Worm (Caenorhabditis elegans) whole organism, L4/young adult: ENCODE measurements around the gene Y55F3C.9.

ENCODE experiments used
- W03F9.2 ChIP-seq: fragments of 150-350 bp; optimal IDR thresholded peaks from 2 replicates; lab custom pipeline; 2014; ENCODE audit warnings: missing biosample characterization, missing genetic modification characterization
- dao-5 ChIP-seq: sonication (generic microtip); optimal IDR thresholded peaks from 2 replicates; lab custom pipeline; 2016; ENCODE audit warnings: missing genotype, missing genetic modification characterization, moderate library complexity, missing compliant biosample characterization
- him-1 ChIP-seq: sonication (generic microtip); optimal IDR thresholded peaks from 2 replicates; lab custom pipeline; 2016; ENCODE audit warnings: missing genotype, missing genetic modification reagents, missing genetic modification characterization, missing compliant biosample characterization

The Y55F3C.9 gene

DNA sequence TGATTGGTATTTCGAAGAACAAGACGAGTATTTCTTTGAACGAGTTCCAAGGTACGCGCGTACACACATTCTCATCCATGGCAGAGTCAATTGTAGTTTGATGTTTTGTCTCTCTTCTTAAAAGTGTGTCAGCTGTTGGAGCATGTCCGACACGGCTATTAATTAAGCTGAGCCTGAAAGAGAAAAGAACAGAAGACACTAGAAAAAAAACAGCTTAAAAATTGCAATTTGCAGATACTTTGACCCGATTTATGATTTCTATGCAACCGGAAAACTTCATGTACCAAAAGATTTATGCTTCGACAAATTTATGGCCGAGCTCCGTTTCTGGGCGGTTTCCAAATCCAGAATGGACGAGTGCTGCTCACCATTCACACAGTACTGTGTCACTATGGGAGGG lies 21.6 kb upstream of the Y55F3C.9 start:
- no peak for TF ChIP-seq dao-5
- no peak for TF ChIP-seq W03F9.2 (tag; lab: Kevin White, UChicago)
- TF ChIP-seq him-1 (tag; lab: Kevin White, UChicago) = no peak

DNA sequence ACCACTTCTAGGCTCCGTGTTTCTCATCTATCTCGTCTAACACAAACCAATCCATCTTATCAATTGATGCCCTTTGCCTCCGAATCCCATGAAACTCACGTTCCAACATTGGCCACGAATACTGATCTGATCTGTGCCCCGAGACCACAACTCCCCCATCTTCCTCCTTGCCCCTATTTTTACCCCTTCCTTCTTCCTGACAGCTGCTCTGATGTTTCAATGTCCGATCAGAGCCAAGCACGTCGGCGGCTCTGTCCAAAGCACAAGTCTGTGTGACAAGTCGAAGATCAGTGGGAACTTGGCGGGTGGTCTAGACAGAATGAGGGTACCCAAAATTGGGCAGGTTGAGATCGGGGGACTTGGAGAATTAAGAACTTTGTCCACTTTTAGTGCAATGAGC lies 18.3 kb upstream of the Y55F3C.9 start:
- TF ChIP-seq W03F9.2 (tag; lab: Kevin White, UChicago) = no peak
- TF ChIP-seq dao-5 = no peak
- TF ChIP-seq him-1 (tag; lab: Kevin White, UChicago) = no peak

DNA sequence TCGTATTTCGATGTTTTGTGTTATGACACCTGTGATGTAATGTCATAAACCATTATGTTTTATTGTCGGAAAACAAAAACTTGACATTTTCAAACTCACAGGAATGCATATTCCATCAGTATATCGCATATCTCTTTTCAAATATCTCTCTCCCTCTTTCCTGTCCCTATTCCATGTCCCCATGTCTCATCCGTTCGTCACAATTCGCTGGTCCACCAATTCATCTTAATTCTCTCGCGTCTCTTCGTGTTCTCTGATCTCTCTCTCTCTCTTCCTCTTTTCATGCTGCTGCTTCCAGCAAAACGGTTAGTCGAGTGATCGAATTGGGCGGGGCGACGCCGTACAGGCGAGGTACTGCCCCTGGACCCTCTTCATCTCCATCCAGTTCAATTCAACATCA lies 13.8 kb upstream of the Y55F3C.9 start:
- TF ChIP-seq dao-5 = no peak
- TF ChIP-seq him-1 (tag; lab: Kevin White, UChicago) = no peak
- no peak for TF ChIP-seq W03F9.2 (tag; lab: Kevin White, UChicago)

DNA sequence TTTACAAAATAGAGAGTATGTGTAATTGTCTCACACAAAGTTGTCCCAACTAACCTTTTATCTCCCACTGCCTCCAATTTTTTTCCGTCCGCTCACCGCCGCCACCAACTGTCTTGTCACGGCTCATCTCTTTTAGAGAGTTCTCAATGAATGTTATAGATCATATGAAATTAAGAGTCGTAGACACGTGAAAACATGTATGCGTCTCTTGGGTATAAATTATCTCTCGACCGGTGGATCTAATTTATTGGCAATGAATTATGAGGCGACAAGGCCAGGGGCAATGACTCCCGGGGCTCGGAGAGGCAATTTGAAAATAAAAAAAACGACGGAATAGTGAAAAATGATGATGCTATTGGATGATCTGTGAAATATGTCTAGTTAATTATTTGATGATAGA lies 12.7 kb upstream of the Y55F3C.9 start:
- TF ChIP-seq dao-5 (no peak), him-1 (tag; lab: Kevin White, UChicago) (no peak), W03F9.2 (tag; lab: Kevin White, UChicago) (no peak)

DNA sequence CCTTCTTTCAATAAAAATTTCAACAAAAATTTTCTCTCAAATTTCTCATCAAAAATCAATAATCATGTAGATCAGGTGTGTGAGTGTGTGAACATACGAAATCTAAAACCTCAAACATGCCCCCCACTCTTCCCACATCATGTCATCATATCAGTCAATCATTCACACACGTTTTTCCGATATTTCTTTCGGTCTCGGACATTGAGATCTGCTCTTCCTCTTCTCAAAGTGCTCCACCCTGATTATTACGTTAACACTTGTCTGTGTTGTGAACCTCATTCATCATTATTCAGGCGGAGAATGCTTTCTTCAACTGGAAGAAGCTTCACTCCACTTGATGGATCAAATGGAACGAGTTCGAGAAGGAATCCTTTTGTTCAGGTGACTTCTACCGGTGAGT lies 8.5 kb upstream of the Y55F3C.9 start, which contains the start of gene kvs-5:
TSS of gene kvs-5 (plus strand) at position 301 of the 400 bp plus-strand sequence.
- TF ChIP-seq him-1 (tag; lab: Kevin White, UChicago) (no peak), W03F9.2 (tag; lab: Kevin White, UChicago) (no peak), dao-5 (no peak)

DNA sequence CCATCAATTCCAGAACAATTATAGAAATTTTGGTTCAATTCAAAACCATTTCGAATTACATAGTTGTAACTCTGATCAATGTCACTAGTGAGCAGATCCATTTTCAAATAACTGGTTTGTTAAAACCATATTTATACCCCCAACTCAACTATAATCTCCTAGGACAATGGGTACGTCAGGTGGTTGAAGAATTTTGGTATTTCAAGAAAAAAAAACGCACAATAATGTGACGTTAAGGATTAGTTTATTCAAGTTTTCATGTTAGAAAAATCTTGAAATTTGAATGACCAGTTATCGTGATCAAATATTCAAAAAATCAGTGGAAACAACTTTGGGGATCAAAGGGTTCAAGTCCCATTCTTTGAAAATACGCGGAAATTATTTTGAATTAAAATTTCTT lies 2.9 kb upstream of the Y55F3C.9 start, which contains the start of gene srt-24:
TSS of gene srt-24 (minus strand) at position 101 of the 400 bp plus-strand sequence.
- no peak for TF ChIP-seq dao-5
- TF ChIP-seq W03F9.2 (tag; lab: Kevin White, UChicago) = no peak
- TF ChIP-seq him-1 (tag; lab: Kevin White, UChicago) = no peak

DNA sequence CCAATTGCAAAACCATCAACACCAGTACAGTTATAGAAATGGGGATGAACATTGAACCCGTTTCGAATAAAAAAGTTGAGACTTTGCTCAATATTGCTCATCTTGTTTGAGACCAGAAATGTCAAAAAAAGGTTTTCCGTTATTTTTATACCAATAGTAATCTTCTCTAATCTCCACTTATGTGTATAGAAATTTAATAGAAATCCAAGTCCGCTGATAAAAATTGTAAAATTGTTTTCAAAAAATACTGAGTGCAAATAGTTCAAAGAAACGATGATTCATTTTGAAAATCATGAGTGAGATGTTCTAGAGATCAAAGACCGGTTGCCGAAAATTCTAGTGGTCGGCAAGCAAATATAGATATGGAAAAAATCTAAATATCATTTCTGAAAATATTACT lies 8.6 kb downstream of the Y55F3C.9 start, which contains the start of gene Y55F3C.10:
TSS of gene Y55F3C.10 (minus strand) at position 101 of the 400 bp plus-strand sequence.
- no peak for TF ChIP-seq him-1 (tag; lab: Kevin White, UChicago)

DNA sequence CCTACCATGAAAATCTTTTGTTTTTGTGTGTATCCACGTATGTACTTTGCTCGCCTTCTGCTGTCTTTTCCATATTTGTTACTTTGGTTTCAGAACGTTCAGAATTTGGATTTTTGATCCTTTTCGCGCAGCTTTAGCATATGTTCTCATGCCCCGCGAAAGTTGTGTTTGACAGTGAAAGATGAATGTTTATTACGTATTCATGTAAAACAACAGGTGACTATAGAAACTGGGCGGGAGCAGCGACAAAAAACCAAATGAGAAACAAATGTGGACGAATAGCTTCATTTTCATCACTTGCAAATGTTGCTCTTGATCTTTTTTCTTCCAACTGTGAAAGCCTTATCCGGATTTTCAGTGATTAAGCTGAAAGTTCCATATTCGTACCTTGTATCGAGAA lies 11.7 kb downstream of the Y55F3C.9 start, which contains the start of gene clec-164:
TSS of gene clec-164 (plus strand) at position 301 of the 400 bp plus-strand sequence.
- TF ChIP-seq him-1 (tag; lab: Kevin White, UChicago) = no peak
- TF ChIP-seq dao-5 = no peak
- no peak for TF ChIP-seq W03F9.2 (tag; lab: Kevin White, UChicago)

DNA sequence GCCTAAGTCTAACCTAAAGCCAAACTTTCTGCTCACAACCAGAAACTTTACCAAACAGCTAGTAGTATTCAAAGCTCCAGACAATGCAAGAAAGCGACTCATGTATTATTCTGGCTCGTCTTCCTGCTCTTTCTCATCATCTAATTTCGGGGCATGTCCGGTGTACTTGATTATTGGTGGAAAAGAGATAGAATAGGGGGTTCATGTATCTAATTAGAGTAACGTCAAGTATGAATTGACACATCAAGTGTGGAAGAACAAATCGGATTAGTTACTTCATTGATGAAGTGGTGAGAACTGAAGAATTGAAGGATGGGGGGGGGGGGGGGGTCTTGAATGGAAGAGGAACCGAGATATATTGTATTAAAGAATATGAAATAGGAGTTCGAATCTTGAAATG lies 12.6 kb downstream of the Y55F3C.9 start:
- TF ChIP-seq dao-5 = no peak
- no peak for TF ChIP-seq him-1 (tag; lab: Kevin White, UChicago)
- no peak for TF ChIP-seq W03F9.2 (tag; lab: Kevin White, UChicago)

DNA sequence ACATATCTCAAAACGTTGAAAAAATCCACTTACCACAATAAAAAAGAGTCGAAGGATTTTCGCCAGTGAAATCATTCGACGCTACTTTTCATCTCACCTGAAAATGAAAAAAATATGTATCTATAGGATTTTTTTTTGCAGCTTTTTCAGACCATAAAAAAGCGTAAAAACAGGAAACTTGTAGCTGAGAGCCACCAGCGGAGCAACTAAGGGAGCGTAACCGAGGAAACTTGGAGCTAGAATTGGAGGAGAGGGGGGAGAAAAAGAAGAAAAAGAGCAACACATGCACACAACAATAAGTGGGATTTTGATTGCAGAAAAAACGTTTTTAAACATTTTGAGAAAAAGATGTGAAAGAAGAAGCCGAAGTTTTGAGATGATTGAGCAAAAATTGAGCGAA lies 20.4 kb downstream of the Y55F3C.9 start, which contains the start of gene cutl-26:
TSS of gene cutl-26 (minus strand) at position 101 of the 400 bp plus-strand sequence.
- TF ChIP-seq dao-5 (no peak), W03F9.2 (tag; lab: Kevin White, UChicago) (no peak), him-1 (tag; lab: Kevin White, UChicago) (no peak)

DNA sequence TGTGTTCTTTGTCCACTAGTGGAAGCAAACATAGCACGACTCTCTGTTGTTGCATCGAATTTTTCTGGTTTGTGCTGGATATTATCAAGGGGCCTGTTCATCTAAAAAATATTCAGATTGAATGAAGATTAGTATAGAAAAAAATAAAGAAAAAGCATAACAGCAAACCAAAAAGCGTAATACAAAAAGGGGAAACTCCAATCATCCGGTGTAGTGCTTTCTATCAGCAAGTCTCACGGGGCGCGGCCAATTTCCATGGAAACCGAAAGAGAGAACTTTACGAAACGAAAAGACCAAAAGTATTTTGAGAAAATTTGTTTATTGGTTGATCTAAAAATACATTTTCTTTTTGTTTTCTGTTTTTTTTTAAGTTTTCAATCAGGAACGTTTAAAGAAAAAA lies 29.7 kb downstream of the Y55F3C.9 start, which contains the start of gene Y55F3C.17:
TSS of gene Y55F3C.17 (minus strand) at position 101 of the 400 bp plus-strand sequence.
- no peak for TF ChIP-seq dao-5
- no peak for TF ChIP-seq him-1 (tag; lab: Kevin White, UChicago)
- TF ChIP-seq W03F9.2 (tag; lab: Kevin White, UChicago) = no peak

DNA sequence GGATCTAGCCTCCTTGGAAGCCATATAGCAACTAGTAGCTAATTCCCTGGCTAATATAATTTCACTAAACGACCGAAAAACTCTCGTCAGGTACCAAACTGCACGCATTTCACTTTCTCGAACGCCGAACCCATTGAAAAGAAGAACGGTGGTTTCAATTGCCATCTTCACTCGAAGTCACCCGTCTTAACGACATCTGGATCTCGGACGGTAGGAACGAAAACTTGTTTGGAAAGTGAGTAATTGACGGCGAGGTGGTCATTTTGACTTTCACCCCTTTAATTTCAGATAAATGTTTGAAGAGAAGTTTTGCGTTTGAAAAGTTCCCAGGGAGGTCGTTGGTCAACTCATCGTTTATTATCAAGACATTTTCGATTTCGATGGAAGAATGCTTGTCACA lies 43.2 kb downstream of the Y55F3C.9 start:
- TF ChIP-seq dao-5 (no peak), W03F9.2 (tag; lab: Kevin White, UChicago) (no peak)

DNA sequence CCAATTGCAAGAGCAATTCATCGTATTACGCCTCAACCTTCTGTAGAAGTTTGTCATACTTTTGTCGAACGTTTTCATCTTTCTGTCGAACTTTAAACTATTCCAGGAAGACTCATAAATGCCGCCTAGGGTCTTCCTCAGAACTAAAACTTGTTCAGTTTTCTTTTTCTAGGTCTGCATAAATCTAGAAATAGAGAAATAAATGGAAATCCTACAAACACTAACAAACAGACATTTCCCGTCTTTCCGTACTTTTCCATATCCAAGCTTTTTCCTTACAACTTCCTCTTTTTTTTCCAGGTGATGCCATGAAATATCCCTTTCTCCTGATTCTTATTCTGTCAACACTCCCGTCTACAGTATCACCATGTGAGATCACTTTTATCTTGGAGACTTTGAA lies 43.8 kb downstream of the Y55F3C.9 start, which contains the start of gene cutl-28:
TSS of gene cutl-28 (plus strand) at position 301 of the 400 bp plus-strand sequence.
- TF ChIP-seq W03F9.2 (tag; lab: Kevin White, UChicago) = no peak

DNA sequence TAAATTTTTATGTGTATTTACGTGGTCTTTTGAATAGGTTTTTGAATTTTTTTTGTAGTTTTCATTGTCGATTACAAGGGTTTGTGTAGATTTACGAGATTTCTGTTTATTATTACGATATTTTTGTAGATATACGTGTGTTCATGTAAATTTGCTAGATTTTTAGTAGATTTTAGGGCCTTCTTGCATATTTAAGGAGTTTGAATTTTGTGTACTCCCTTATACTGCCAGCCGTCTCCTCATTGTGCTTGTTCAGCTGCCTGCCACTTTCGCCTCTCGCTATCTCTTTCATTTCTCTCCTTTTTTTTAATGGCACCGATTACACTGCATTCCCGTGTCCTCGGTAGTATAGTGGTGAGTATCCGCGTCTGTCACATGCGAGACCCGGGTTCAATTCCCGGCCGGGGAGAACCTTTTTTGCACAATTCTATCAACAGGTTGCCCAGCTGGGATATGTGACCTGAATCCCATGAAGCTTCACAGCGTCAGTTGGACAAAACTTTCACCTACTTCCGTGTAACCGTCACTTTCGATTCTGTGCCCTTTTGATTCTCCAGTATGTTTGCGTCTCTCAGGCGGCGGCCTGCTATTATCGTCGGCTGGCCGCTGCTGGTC lies 45.2 kb downstream of the Y55F3C.9 start:
- TF ChIP-seq dao-5 = peak; percentile 57
- TF ChIP-seq him-1 (tag; lab: Kevin White, UChicago) = peak; percentile 41
- TF ChIP-seq W03F9.2 (tag; lab: Kevin White, UChicago) = no peak

DNA sequence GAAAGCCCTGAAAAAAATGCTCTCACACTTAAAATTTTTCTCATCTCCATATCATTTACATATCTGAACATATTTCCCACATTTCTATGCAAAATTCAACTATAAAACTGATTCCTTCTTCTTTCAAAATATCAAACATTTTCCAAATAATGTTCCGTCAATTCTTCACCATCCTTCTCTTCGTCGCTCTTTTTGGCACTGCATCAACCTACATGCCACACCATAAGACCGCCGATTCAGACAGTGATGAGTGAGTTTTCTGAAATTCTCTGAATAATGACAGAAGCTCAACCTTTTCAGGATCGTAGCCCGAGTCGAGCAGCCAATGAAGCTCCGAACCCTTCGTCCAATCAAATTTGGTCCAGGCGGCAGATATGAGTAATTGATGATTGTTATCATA lies 51.7 kb downstream of the Y55F3C.9 start, which contains the start of gene K11H12.5:
TSS of gene K11H12.5 (plus strand) at position 301 of the 400 bp plus-strand sequence.
- TF ChIP-seq W03F9.2 (tag; lab: Kevin White, UChicago) = no peak
- no peak for TF ChIP-seq dao-5
- TF ChIP-seq him-1 (tag; lab: Kevin White, UChicago) = no peak
